Worm (Caenorhabditis elegans): ENCODE results near the gene spp-16.

The spp-16 gene

DNA sequence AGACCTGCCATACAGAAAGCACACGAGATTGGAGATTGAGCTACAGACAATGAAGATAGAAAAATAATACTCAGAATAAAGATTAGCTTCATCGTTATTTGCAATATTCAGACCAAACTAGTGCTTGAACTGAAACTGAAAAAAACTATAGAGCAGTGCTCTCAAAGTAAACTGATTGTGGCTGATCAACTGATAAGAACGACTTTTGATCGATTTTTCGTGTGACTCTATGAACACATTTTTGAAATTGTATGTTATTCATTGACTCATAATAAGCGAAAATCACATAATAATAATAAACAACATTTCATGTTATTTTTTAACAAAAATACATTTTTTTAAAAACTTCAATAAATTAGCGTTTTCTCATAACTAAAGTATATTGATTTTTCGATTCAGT lies at the start of gene spp-16:
TSS of gene spp-16 (minus strand) at position 179 of the 400 bp plus-strand sequence.
- TF ChIP-seq unc-39 (tag; optimal IDR thresholded peaks at IDR 0.05) (no peak), tbx-2 (tag; optimal IDR thresholded peaks at IDR 0.05) (no peak), pqm-1 (tag; optimal IDR thresholded peaks at IDR 0.05) (peak; percentile 25), unc-62 (GFP tag; optimal IDR thresholded peaks at IDR 0.05) (no peak), elt-2 (tag; optimal IDR thresholded peaks at IDR 0.05) (peak; percentile 56), nfya-1 (tag; optimal IDR thresholded peaks at IDR 0.05; ENCODE audit: insufficient read depth) (no peak)

- no peak for TF ChIP-seq ztf-11 (tag; optimal IDR thresholded peaks at IDR 0.05)
- no peak for TF ChIP-seq mml-1 (tag; optimal IDR thresholded peaks at IDR 0.05)
- no peak for TF ChIP-seq unc-62 (GFP tag; optimal IDR thresholded peaks at IDR 0.05)
- TF ChIP-seq unc-39 (tag; optimal IDR thresholded peaks at IDR 0.05) = no peak
- no peak for TF ChIP-seq elt-2 (tag; optimal IDR thresholded peaks at IDR 0.05)
These were observed 48.4 kb upstream of the spp-16 start, which contains the start of gene col-153 for ce11 chrV:10949511-10949910. Gene col-153 (plus strand): TSS chrV:10949811.

DNA sequence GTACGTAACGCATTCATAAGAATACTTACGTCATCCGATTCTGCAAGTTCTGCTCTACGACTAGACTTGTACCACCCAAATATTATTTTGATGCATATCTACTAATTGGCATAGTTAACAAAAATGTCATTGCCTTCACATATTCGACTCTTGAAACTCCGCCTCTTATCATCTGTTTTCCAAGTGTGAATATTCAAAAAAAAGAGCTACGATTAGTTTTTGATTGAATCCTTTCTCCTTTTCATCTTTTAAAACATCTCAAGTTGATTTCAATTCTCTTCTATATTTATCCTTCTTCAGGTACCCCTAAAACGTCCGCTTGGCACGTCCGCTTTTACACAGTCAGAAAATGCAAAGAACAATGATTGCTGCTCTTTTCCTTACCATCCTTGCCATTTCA lies 46.8 kb upstream of the spp-16 start, which contains the start of gene F17C11.2:
TSS of gene F17C11.2 (plus strand) at position 301 of the 400 bp plus-strand sequence.
- TF ChIP-seq sea-2 (GFP tag; optimal IDR thresholded peaks at IDR 0.05) (no peak), elt-2 (tag; optimal IDR thresholded peaks at IDR 0.05) (no peak), nhr-12 (tag; optimal IDR thresholded peaks at IDR 0.05) (no peak), eor-1 (tag; optimal IDR thresholded peaks at IDR 0.05) (no peak), nhr-43 (tag; optimal IDR thresholded peaks at IDR 0.05; ENCODE audit: poor library complexity, severe bottlenecking) (no peak), ztf-11 (tag; optimal IDR thresholded peaks at IDR 0.05) (no peak), R02D3.7 (tag; optimal IDR thresholded peaks at IDR 0.05) (no peak), nhr-67 (tag; optimal IDR thresholded peaks at IDR 0.05) (no peak)

- TF ChIP-seq fkh-10 (GFP tag; optimal IDR thresholded peaks at IDR 0.05) (no peak), ztf-11 (tag; optimal IDR thresholded peaks at IDR 0.05) (no peak), lsy-12 (tag; optimal IDR thresholded peaks at IDR 0.05) (no peak), unc-39 (tag; optimal IDR thresholded peaks at IDR 0.05) (no peak), nhr-43 (tag; optimal IDR thresholded peaks at IDR 0.05; ENCODE audit: poor library complexity, severe bottlenecking) (no peak), ceh-28 (tag; optimal IDR thresholded peaks at IDR 0.05) (no peak), lin-15B (tag; optimal IDR thresholded peaks at IDR 0.05) (no peak), pha-4 (tag; optimal IDR thresholded peaks at IDR 0.05) (no peak), nhr-28 (tag; optimal IDR thresholded peaks at IDR 0.05) (no peak), snpc-4 (tag; optimal IDR thresholded peaks at IDR 0.05) (no peak), zag-1 (tag; optimal IDR thresholded peaks at IDR 0.05) (no peak), fkh-2 (tag; optimal IDR thresholded peaks at IDR 0.05) (no peak), pqm-1 (tag; optimal IDR thresholded peaks at IDR 0.05) (no peak)
These were observed 46.1 kb upstream of the spp-16 start for ce11 chrV:10947210-10947609.

ce11 chrV:10944903-10945302 lies 43.8 kb upstream of the spp-16 start:
- TF ChIP-seq aly-2 (tag; optimal IDR thresholded peaks at IDR 0.05) (no peak), nfya-1 (tag; optimal IDR thresholded peaks at IDR 0.05; ENCODE audit: insufficient read depth) (no peak), ama-1 (optimal IDR thresholded peaks at IDR 0.05) (no peak), tbx-2 (tag; optimal IDR thresholded peaks at IDR 0.05) (no peak), snpc-4 (tag; optimal IDR thresholded peaks at IDR 0.05) (no peak), nhr-11 (tag; optimal IDR thresholded peaks at IDR 0.05) (no peak), fkh-10 (GFP tag; optimal IDR thresholded peaks at IDR 0.05) (peak; percentile 74)

DNA sequence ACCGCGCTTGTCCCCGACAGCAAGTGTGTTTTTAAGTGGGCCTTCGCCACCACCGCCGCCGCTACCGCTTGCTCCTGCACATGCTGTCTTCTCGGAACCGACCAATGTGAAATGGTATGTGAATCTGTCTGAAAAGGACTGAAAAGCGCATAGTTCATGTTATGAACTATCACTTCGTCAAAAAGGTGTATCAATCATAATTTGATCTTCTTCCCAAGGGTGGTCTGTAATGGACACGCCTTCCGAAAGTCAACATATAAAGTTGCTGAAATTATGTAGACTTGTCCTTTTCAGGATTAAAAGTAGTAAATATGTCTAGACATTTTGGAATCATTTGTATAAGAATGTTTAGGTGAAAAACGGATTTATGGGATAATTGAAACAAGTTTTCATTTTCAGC lies 41.1 kb upstream of the spp-16 start, which contains the start of gene zip-9:
TSS of gene zip-9 (plus strand) at position 301 of the 400 bp plus-strand sequence.
- TF ChIP-seq nhr-11 (tag; optimal IDR thresholded peaks at IDR 0.05) = no peak
- TF ChIP-seq elt-3 (tag; optimal IDR thresholded peaks at IDR 0.05) = no peak
- no peak for TF ChIP-seq ceh-28 (tag; optimal IDR thresholded peaks at IDR 0.05)
- no peak for TF ChIP-seq unc-62 (GFP tag; optimal IDR thresholded peaks at IDR 0.05)
- no peak for TF ChIP-seq nhr-25 (tag; optimal IDR thresholded peaks at IDR 0.05)
- no peak for TF ChIP-seq ztf-11 (tag; optimal IDR thresholded peaks at IDR 0.05)
- no peak for TF ChIP-seq nhr-67 (tag; optimal IDR thresholded peaks at IDR 0.05)
- TF ChIP-seq lin-39 (tag; optimal IDR thresholded peaks at IDR 0.05) = no peak
- no peak for TF ChIP-seq fkh-10 (GFP tag; optimal IDR thresholded peaks at IDR 0.05)
- no peak for TF ChIP-seq aly-2 (tag; optimal IDR thresholded peaks at IDR 0.05)

ce11 chrV:10941150-10941549 lies 40.0 kb upstream of the spp-16 start, which contains the start of gene F17C11.26:
Gene F17C11.26 (plus strand): TSS chrV:10941450.
- TF ChIP-seq lin-39 (tag; optimal IDR thresholded peaks at IDR 0.05) (no peak), nhr-12 (tag; optimal IDR thresholded peaks at IDR 0.05) (no peak), nhr-76 (tag; optimal IDR thresholded peaks at IDR 0.05) (no peak), lin-15B (tag; optimal IDR thresholded peaks at IDR 0.05) (no peak), ZK546.5 (tag; optimal IDR thresholded peaks at IDR 0.05) (no peak)
